Fruit fly (Drosophila melanogaster) whole organism, embryonic: ENCODE results near the gene S-Lap4.

Experiments
- Adf1 ChIP-seq: fragments of 200-800 bp; sonication (Bioruptor generic); IDR thresholded peaks from 2 replicates; pipeline ENCODE4 v1.3.6; 2022; ENCODE audit warnings: missing biosample characterization, missing genetic modification characterization
- Aef1 ChIP-seq: fragments of 200-800 bp; sonication (Bioruptor generic); IDR thresholded peaks from 3 replicates; pipeline ENCODE4 v1.3.6; 2022; ENCODE audit warnings: missing biosample characterization, missing genetic modification characterization
- Bgb ChIP-seq: fragments of 200-800 bp; sonication (Bioruptor generic); IDR thresholded peaks from 2 replicates; pipeline ENCODE4 v1.3.6; 2022; ENCODE audit warnings: missing biosample characterization, missing genetic modification characterization; ENCODE audit not compliant: partially characterized antibody
- CG1024 ChIP-seq: fragments of 200-800 bp; sonication (Bioruptor generic); IDR thresholded peaks from 2 replicates; pipeline ENCODE4 v1.3.6; 2022; ENCODE audit warnings: missing biosample characterization, missing genetic modification characterization
- CG10565 ChIP-seq: fragments of 200-800 bp; sonication (Bioruptor generic); optimal IDR thresholded peaks from 3 replicates; lab custom pipeline; 2016; ENCODE audit warnings: missing biosample characterization, mild to moderate bottlenecking, missing genetic modification characterization
- CG11456 ChIP-seq: fragments of 200-800 bp; sonication (Bioruptor generic); IDR thresholded peaks from 3 replicates; pipeline ENCODE4 v1.3.6; 2022; ENCODE audit warnings: missing biosample characterization, missing genetic modification characterization
- CG12299 ChIP-seq: fragments of 200-800 bp; sonication (Bioruptor generic); optimal IDR thresholded peaks from 2 replicates; lab custom pipeline; 2018; ENCODE audit warnings: missing biosample characterization, mild to moderate bottlenecking, missing genetic modification characterization
- CG12769 ChIP-seq: fragments of 200-800 bp; sonication (Bioruptor generic); optimal IDR thresholded peaks from 2 replicates; lab custom pipeline; 2019; ENCODE audit warnings: missing biosample characterization, mild to moderate bottlenecking, missing genetic modification characterization, moderate library complexity
- CG13624 ChIP-seq: fragments of 200-800 bp; sonication (Bioruptor generic); optimal IDR thresholded peaks from 2 replicates; lab custom pipeline; 2016; ENCODE audit warnings: missing biosample characterization, missing genetic modification characterization
- CG15601 ChIP-seq: fragments of 200-800 bp; sonication (Bioruptor generic); optimal IDR thresholded peaks from 3 replicates; lab custom pipeline; 2019; ENCODE audit warnings: missing biosample characterization, mild to moderate bottlenecking, missing genetic modification characterization, moderate library complexity
- CG17385 ChIP-seq: fragments of 200-800 bp; sonication (Bioruptor generic); optimal IDR thresholded peaks from 3 replicates; lab custom pipeline; 2018; ENCODE audit warnings: missing biosample characterization, mild to moderate bottlenecking, missing genetic modification characterization
- CG2678 ChIP-seq: fragments of 200-800 bp; sonication (Bioruptor generic); optimal IDR thresholded peaks from 3 replicates; lab custom pipeline; 2019; ENCODE audit warnings: missing biosample characterization, mild to moderate bottlenecking, missing genetic modification characterization, moderate library complexity
- CG42726 ChIP-seq: fragments of 200-800 bp; sonication (Bioruptor generic); IDR thresholded peaks from 2 replicates; pipeline ENCODE4 v1.3.6; 2022; ENCODE audit warnings: missing biosample characterization, missing genetic modification characterization; ENCODE audit not compliant: partially characterized antibody
- CG5953 ChIP-seq: fragments of 200-800 bp; sonication (Bioruptor generic); IDR thresholded peaks from 2 replicates; pipeline ENCODE4 v1.3.6; 2022; ENCODE audit warnings: missing biosample characterization, missing genetic modification characterization
- CG7745 ChIP-seq: fragments of 200-800 bp; sonication (Bioruptor generic); optimal IDR thresholded peaks from 2 replicates; lab custom pipeline; 2018; ENCODE audit warnings: missing biosample characterization, mild to moderate bottlenecking, missing genetic modification characterization, moderate library complexity
- CG7987 ChIP-seq: fragments of 200-800 bp; sonication (Bioruptor generic); optimal IDR thresholded peaks from 2 replicates; lab custom pipeline; 2018; ENCODE audit warnings: missing biosample characterization, mild to moderate bottlenecking, missing genetic modification characterization, moderate library complexity
- CG8944 ChIP-seq: fragments of 200-800 bp; sonication (Bioruptor generic); optimal IDR thresholded peaks from 3 replicates; lab custom pipeline; 2016; ENCODE audit warnings: missing biosample characterization, missing genetic modification characterization
- CG9797 ChIP-seq: fragments of 200-800 bp; sonication (Bioruptor generic); optimal IDR thresholded peaks from 3 replicates; lab custom pipeline; 2018; ENCODE audit warnings: missing biosample characterization, mild to moderate bottlenecking, missing genetic modification characterization
- CG9932 ChIP-seq: fragments of 200-800 bp; sonication (Bioruptor generic); IDR thresholded peaks from 2 replicates; pipeline ENCODE4 v1.3.6; 2022; ENCODE audit warnings: missing biosample characterization, missing genetic modification characterization
- Dip3 ChIP-seq: fragments of 200-800 bp; sonication (Bioruptor generic); optimal IDR thresholded peaks from 3 replicates; lab custom pipeline; 2016; ENCODE audit warnings: missing biosample characterization, missing genetic modification characterization
- Doc3 ChIP-seq: fragments of 200-800 bp; sonication (Bioruptor generic); IDR thresholded peaks from 3 replicates; pipeline ENCODE4 v1.3.6; 2022; ENCODE audit warnings: missing biosample characterization, missing genetic modification characterization; ENCODE audit not compliant: partially characterized antibody
- GATAe ChIP-seq: fragments of 200-800 bp; sonication (Bioruptor generic); conservative IDR thresholded peaks from 2 replicates; pipeline ENCODE4 v1.3.6; 2022; ENCODE audit warnings: missing biosample characterization, missing genetic modification characterization
- Gug ChIP-seq: fragments of 200-800 bp; sonication (Bioruptor generic); IDR thresholded peaks from 4 replicates; pipeline ENCODE4 v1.3.6; 2022; ENCODE audit warnings: missing biosample characterization, missing genetic modification characterization
- Hey ChIP-seq: fragments of 200-800 bp; sonication (Bioruptor generic); optimal IDR thresholded peaks from 3 replicates; lab custom pipeline; 2018; ENCODE audit warnings: missing biosample characterization, mild to moderate bottlenecking, missing genetic modification characterization
- Hr78 ChIP-seq, 2 experiments: fragments of 200-800 bp in 1 of 2; fragments of >200 bp in 1 of 2; sonication (Bioruptor generic) in 1 of 2; optimal IDR thresholded peaks; 2 replicates each; lab custom pipeline; 2017 to 2019; ENCODE audit warnings: missing biosample characterization in 2 of 2, missing genetic modification characterization in 2 of 2, mild to moderate bottlenecking in 1 of 2, moderate library complexity in 1 of 2
- Max ChIP-seq: fragments of 200-800 bp; sonication (Bioruptor generic); optimal IDR thresholded peaks from 2 replicates; lab custom pipeline; 2016; ENCODE audit warnings: missing biosample characterization, mild to moderate bottlenecking, missing genetic modification characterization
- Med ChIP-seq: fragments of 200-800 bp; sonication (Bioruptor generic); peaks from one replicate; lab custom pipeline; 2016; ENCODE audit warnings: missing biosample characterization, missing genetic modification characterization, mild to moderate bottlenecking, inconsistent platforms, moderate library complexity
- Neu2 ChIP-seq: fragments of 200-800 bp; sonication (Bioruptor generic); optimal IDR thresholded peaks from 3 replicates; lab custom pipeline; 2016; ENCODE audit warnings: missing biosample characterization, missing genetic modification characterization, borderline replicate concordance
- Ssrp ChIP-seq: fragments of 200-800 bp; sonication (Bioruptor generic); optimal IDR thresholded peaks from 2 replicates; lab custom pipeline; 2018; ENCODE audit warnings: missing biosample characterization, mild to moderate bottlenecking, missing genetic modification characterization, moderate library complexity
- Usf ChIP-seq: fragments of 200-800 bp; sonication (Bioruptor generic); optimal IDR thresholded peaks from 2 replicates; lab custom pipeline; 2017; ENCODE audit warnings: missing genotype, missing biosample characterization, missing genetic modification characterization
- ci ChIP-seq: fragments of 200-800 bp; sonication (Bioruptor generic); IDR thresholded peaks from 3 replicates; pipeline ENCODE4 v1.3.6; 2022; ENCODE audit warnings: missing biosample characterization, missing genetic modification characterization
- corto ChIP-seq: fragments of 200-800 bp; sonication (Bioruptor generic); optimal IDR thresholded peaks from 2 replicates; lab custom pipeline; 2016; ENCODE audit warnings: missing biosample characterization, mild to moderate bottlenecking, missing genetic modification characterization, moderate library complexity
- crc ChIP-seq: fragments of 200-800 bp; sonication (Bioruptor generic); optimal IDR thresholded peaks from 2 replicates; lab custom pipeline; 2016; ENCODE audit warnings: missing biosample characterization, missing genetic modification characterization
- cwo ChIP-seq: fragments of 200-800 bp; sonication (Bioruptor generic); optimal IDR thresholded peaks from 3 replicates; lab custom pipeline; 2017; ENCODE audit warnings: missing biosample characterization, missing genetic modification characterization, mild to moderate bottlenecking, moderate library complexity, missing genetic modification reagents
- danr ChIP-seq: fragments of 200-800 bp; sonication (Bioruptor generic); IDR thresholded peaks from 2 replicates; pipeline ENCODE4 v1.3.6; 2022; ENCODE audit warnings: missing biosample characterization, missing genetic modification characterization
- exex ChIP-seq: fragments of 200-800 bp; sonication (Bioruptor generic); optimal IDR thresholded peaks from 4 replicates; lab custom pipeline; 2018; ENCODE audit warnings: missing biosample characterization, mild to moderate bottlenecking, missing genetic modification characterization, moderate library complexity
- grau ChIP-seq: fragments of 200-800 bp; optimal IDR thresholded peaks from 3 replicates; lab custom pipeline; 2019; ENCODE audit warnings: missing biosample characterization, mild to moderate bottlenecking, missing genetic modification characterization, moderate library complexity
- jigr1 ChIP-seq: fragments of 200-800 bp; sonication (Bioruptor generic); IDR thresholded peaks from 3 replicates; pipeline ENCODE4 v1.3.6; 2022; ENCODE audit warnings: missing biosample characterization, missing genetic modification characterization
- kni ChIP-seq: fragments of 200-800 bp; sonication (Bioruptor generic); optimal IDR thresholded peaks from 3 replicates; lab custom pipeline; 2017; ENCODE audit warnings: mild to moderate bottlenecking, missing biosample characterization, missing genetic modification reagents, missing genetic modification characterization
- lmd ChIP-seq: fragments of 200-800 bp; sonication (Bioruptor generic); IDR thresholded peaks from 2 replicates; pipeline ENCODE4 v1.3.6; 2022; ENCODE audit warnings: missing biosample characterization, missing genetic modification characterization
- onecut ChIP-seq: fragments of 200-800 bp; sonication (Bioruptor generic); IDR thresholded peaks from 2 replicates; pipeline ENCODE4 v1.3.6; 2022; ENCODE audit warnings: missing biosample characterization, missing genetic modification characterization
- pho ChIP-seq: fragments of 200-800 bp; sonication (Bioruptor generic); optimal IDR thresholded peaks from 2 replicates; lab custom pipeline; 2016; ENCODE audit warnings: missing biosample characterization, missing genetic modification characterization
- pros ChIP-seq: fragments of 200-800 bp; sonication (Bioruptor generic); optimal IDR thresholded peaks from 3 replicates; lab custom pipeline; 2019; ENCODE audit warnings: missing biosample characterization, mild to moderate bottlenecking, missing genetic modification characterization, moderate library complexity
- pzg ChIP-seq: fragments of 200-800 bp; sonication (Bioruptor generic); optimal IDR thresholded peaks from 3 replicates; lab custom pipeline; 2018; ENCODE audit warnings: missing biosample characterization, mild to moderate bottlenecking, missing genetic modification characterization, moderate library complexity
- shn ChIP-seq: fragments of 200-800 bp; sonication (Bioruptor generic); optimal IDR thresholded peaks from 3 replicates; lab custom pipeline; 2016; ENCODE audit warnings: missing biosample characterization, missing genetic modification characterization
- sr ChIP-seq: fragments of 200-800 bp; sonication (Bioruptor generic); IDR thresholded peaks from 3 replicates; pipeline ENCODE4 v1.3.6; 2022; ENCODE audit warnings: missing biosample characterization, missing genetic modification characterization
- tap ChIP-seq: fragments of 200-800 bp; optimal IDR thresholded peaks from 3 replicates; lab custom pipeline; 2019; ENCODE audit warnings: missing biosample characterization, mild to moderate bottlenecking, missing genetic modification characterization, moderate library complexity
- tll ChIP-seq, 2 experiments: fragments of 200-800 bp in 1 of 2; fragments of >200 bp in 1 of 2; sonication (Bioruptor generic) in 1 of 2; optimal IDR thresholded peaks; 2 replicates each; lab custom pipeline; 2017 to 2019; ENCODE audit warnings: missing biosample characterization in 2 of 2, missing genetic modification characterization in 2 of 2, mild to moderate bottlenecking in 1 of 2, moderate library complexity in 1 of 2
- yki ChIP-seq: fragments of >200 bp; optimal IDR thresholded peaks from 3 replicates; lab custom pipeline; 2018

The S-Lap4 gene

dm6 chr3L:10522391-10523214 lies 31.9 kb downstream of the S-Lap4 start (continued):
- TF ChIP-seq tll (GFP tag; optimal IDR thresholded peaks at IDR 0.05; lab: Kevin White, UChicago) = no peak
- no peak for TF ChIP-seq CG42726 (GFP tag; lab: Robert Waterston, UW)
- 0 out of 3 replicates have a peak, but pooled peaks have one; percentile 17 for TF ChIP-seq Aef1 (GFP tag; lab: Robert Waterston, UW)
- TF ChIP-seq Max (GFP tag; lab: Kevin White, UChicago) = no peak
- TF ChIP-seq grau (tag; lab: Kevin White, UChicago) = peak; percentile 37
- no peak for TF ChIP-seq CG17385 (GFP tag; lab: Kevin White, UChicago)
- TF ChIP-seq CG11456 (GFP tag; lab: Robert Waterston, UW) = no peak
- no peak for TF ChIP-seq Adf1 (GFP tag; lab: Robert Waterston, UW)
- TF ChIP-seq lmd (GFP tag; lab: Robert Waterston, UW) = no peak; the same call in 1 of the 2 replicates
- peak; percentile 79 for TF ChIP-seq Med
- TF ChIP-seq crc (GFP tag; lab: Kevin White, UChicago) = no peak
- TF ChIP-seq jigr1 (GFP tag; lab: Robert Waterston, UW) = no peak
- TF ChIP-seq shn = no peak
- TF ChIP-seq CG9797 (GFP tag; lab: Kevin White, UChicago) = no peak
- TF ChIP-seq tap (tag; lab: Kevin White, UChicago) = no peak
- no peak for TF ChIP-seq CG1024 (GFP tag; lab: Robert Waterston, UW)
- no peak for TF ChIP-seq corto
- TF ChIP-seq pzg (GFP tag; lab: Kevin White, UChicago) = no peak
- no peak for TF ChIP-seq Dip3 (GFP tag; lab: Kevin White, UChicago)
- TF ChIP-seq Hey = no peak
- no peak for TF ChIP-seq Gug (GFP tag; lab: Robert Waterston, UW)
- no peak for TF ChIP-seq Doc3 (GFP tag; lab: Robert Waterston, UW)
- no peak for TF ChIP-seq CG13624
- TF ChIP-seq pho = no peak
- TF ChIP-seq Hr78 (GFP tag; optimal IDR thresholded peaks at IDR 0.05; lab: Kevin White, UChicago) = no peak
- no peak for TF ChIP-seq CG12299 (tag; lab: Kevin White, UChicago)
- TF ChIP-seq sr = peak; percentile 94
- peak; percentile 43 for TF ChIP-seq cwo (GFP tag; lab: Kevin White, UChicago)
- TF ChIP-seq Ssrp (tag; lab: Kevin White, UChicago) = no peak
- TF ChIP-seq CG7745 = no peak
- TF ChIP-seq onecut = no peak
- no peak for TF ChIP-seq CG8944 (GFP tag; lab: Kevin White, UChicago)
- TF ChIP-seq ci (GFP tag; lab: Robert Waterston, UW) = no peak
- no peak for TF ChIP-seq Usf (GFP tag; lab: Kevin White, UChicago)
- no peak for TF ChIP-seq Neu2 (GFP tag; lab: Kevin White, UChicago)
- no peak for TF ChIP-seq CG10565
- peak; percentile 31 for TF ChIP-seq CG12769 (tag; lab: Kevin White, UChicago)
- no peak for TF ChIP-seq yki (lab: Kevin White, UChicago)
- no peak for TF ChIP-seq pros (GFP tag; lab: Kevin White, UChicago)
- TF ChIP-seq kni (GFP tag; lab: Kevin White, UChicago) = no peak
- no peak for TF ChIP-seq CG7987 (GFP tag; lab: Kevin White, UChicago)
- TF ChIP-seq GATAe (GFP tag; lab: Robert Waterston, UW) = no peak
- TF ChIP-seq Bgb = no peak
- TF ChIP-seq danr (GFP tag; lab: Robert Waterston, UW) = no peak
- TF ChIP-seq CG5953 (GFP tag; lab: Robert Waterston, UW) = no peak
- no peak for TF ChIP-seq CG15601
- TF ChIP-seq CG9932 (GFP tag; lab: Robert Waterston, UW) = peak; percentile 41; the same call in 1 of the 2 replicates
- no peak for TF ChIP-seq exex
- peak; percentile 38 for TF ChIP-seq CG2678
